Worm (Caenorhabditis elegans): Measurements from ENCODE around the gene grd-6.

Gene grd-6

DNA sequence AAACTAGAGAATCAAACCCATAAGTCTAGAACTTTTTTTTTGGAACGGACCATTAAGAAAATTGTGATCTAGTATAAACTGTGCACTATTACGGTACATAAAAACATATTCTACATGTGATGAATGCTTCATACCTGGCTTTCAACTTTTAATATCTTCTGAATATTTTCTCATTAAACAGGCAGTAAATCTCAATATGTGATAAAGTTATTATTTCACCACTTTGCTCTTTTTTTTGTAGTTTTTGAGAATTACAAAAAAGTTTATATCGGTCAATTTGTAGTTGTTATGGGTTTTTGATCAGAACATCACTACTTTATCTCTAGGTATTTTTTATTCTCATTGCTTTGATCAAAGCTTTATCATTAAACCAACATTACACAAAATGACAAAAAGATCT, 2.7 kb downstream of the grd-6 start:
- no peak for TF ChIP-seq nhr-12 (tag; optimal IDR thresholded peaks at IDR 0.05)
- no peak for TF ChIP-seq ztf-11 (tag; optimal IDR thresholded peaks at IDR 0.05)
- no peak for TF ChIP-seq R02D3.7 (tag; optimal IDR thresholded peaks at IDR 0.05)
- no peak for TF ChIP-seq sma-9 (GFP tag; optimal IDR thresholded peaks at IDR 0.05)
- TF ChIP-seq sma-9 (tag; optimal IDR thresholded peaks at IDR 0.05): no peak
- no peak for TF ChIP-seq elt-3 (tag; optimal IDR thresholded peaks at IDR 0.05)

ce11 chrV:9224981-9225380, 3.3 kb downstream of the grd-6 start:
- TF ChIP-seq unc-55 (GFP tag; optimal IDR thresholded peaks at IDR 0.05) (peak; percentile 26), blmp-1 (tag; optimal IDR thresholded peaks at IDR 0.05; ENCODE audit: insufficient read depth) (peak; percentile 74), dmd-4 (tag; optimal IDR thresholded peaks at IDR 0.05) (no peak)

DNA sequence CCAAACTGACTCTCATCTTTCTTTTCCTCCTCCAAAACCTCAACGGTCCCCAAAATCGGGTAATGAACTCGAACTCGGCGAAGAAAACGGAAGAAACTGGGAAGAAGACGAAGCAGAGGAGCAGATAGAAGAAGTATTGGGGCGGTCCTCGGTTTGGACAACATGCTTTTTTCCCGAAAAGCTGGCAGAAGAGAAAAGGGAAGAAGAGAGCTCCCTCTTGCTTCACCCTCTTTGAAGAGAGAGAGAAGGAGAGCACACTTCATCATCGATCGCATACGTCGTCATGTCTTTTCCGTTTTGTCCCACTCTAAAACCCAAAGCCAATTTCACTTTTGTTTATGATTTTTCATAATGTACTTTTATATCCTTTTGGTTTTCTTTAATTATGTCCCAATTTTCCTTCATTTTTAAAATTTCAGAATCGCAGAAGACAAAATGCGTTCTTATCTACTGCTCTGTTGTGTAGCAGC, 4.0 kb downstream of the grd-6 start, which contains the start of gene F07C3.2:
TSS of gene F07C3.2 (plus strand) at position 420 of the 470 bp plus-strand sequence.
- TF ChIP-seq Y55F3AM.14 (GFP tag; optimal IDR thresholded peaks at IDR 0.05): no peak
- TF ChIP-seq crh-2 (tag; optimal IDR thresholded peaks at IDR 0.05): peak; percentile 16
- no peak for TF ChIP-seq mdl-1 (tag; optimal IDR thresholded peaks at IDR 0.05)
- TF ChIP-seq snpc-4 (tag; optimal IDR thresholded peaks at IDR 0.05): no peak
- TF ChIP-seq fos-1 (tag; optimal IDR thresholded peaks at IDR 0.05): no peak
- TF ChIP-seq lsy-2 (tag; optimal IDR thresholded peaks at IDR 0.05): peak in 1 of 2 experiments; percentile 36
- no peak for TF ChIP-seq peb-1 (tag; optimal IDR thresholded peaks at IDR 0.05)
- TF ChIP-seq skn-1 (tag; optimal IDR thresholded peaks at IDR 0.05): no peak
- TF ChIP-seq nhr-129 (tag; optimal IDR thresholded peaks at IDR 0.05): peak; percentile 8
- peak; percentile 49 for TF ChIP-seq unc-55 (GFP tag; optimal IDR thresholded peaks at IDR 0.05)
- TF ChIP-seq C34F6.9 (tag; optimal IDR thresholded peaks at IDR 0.05): peak; percentile 54

ce11 chrV:9232296-9232695, 10.6 kb downstream of the grd-6 start, which contains the start of gene F07C3.3:
TSS of gene F07C3.3 (minus strand) at chrV:9232396.
- TF ChIP-seq elt-3 (tag; optimal IDR thresholded peaks at IDR 0.05): no peak
- TF ChIP-seq nhr-21 (tag; optimal IDR thresholded peaks at IDR 0.05): no peak
- TF ChIP-seq mab-5 (tag; optimal IDR thresholded peaks at IDR 0.05): no peak
- TF ChIP-seq sma-3 (GFP tag; optimal IDR thresholded peaks at IDR 0.05): no peak
- TF ChIP-seq lin-13 (GFP tag; optimal IDR thresholded peaks at IDR 0.05): no peak
- no peak for TF ChIP-seq unc-55 (GFP tag; optimal IDR thresholded peaks at IDR 0.05)
- no peak for TF ChIP-seq nhr-23 (tag; optimal IDR thresholded peaks at IDR 0.05)
- no peak for TF ChIP-seq nhr-11 (tag; optimal IDR thresholded peaks at IDR 0.05)
- no peak for TF ChIP-seq sma-9 (GFP tag; optimal IDR thresholded peaks at IDR 0.05)
- no peak for TF ChIP-seq sma-9 (tag; optimal IDR thresholded peaks at IDR 0.05)
- no peak for TF ChIP-seq C34F6.9 (tag; optimal IDR thresholded peaks at IDR 0.05)

ce11 chrV:9243171-9243996, 21.7 kb downstream of the grd-6 start, which contains the start of gene glo-4:
TSS of gene glo-4 (minus strand) at chrV:9243221.
- TF ChIP-seq snpc-4 (tag; optimal IDR thresholded peaks at IDR 0.05) (peak; percentile 46), nhr-21 (tag; optimal IDR thresholded peaks at IDR 0.05) (peak; percentile 72), ceh-16 (tag; optimal IDR thresholded peaks at IDR 0.05) (no peak), mab-5 (tag; optimal IDR thresholded peaks at IDR 0.05) (peak; percentile 71), nhr-12 (tag; optimal IDR thresholded peaks at IDR 0.05) (no peak), ZK546.5 (tag; optimal IDR thresholded peaks at IDR 0.05) (no peak), alr-1 (tag; optimal IDR thresholded peaks at IDR 0.05) (no peak), ceh-82 (tag; optimal IDR thresholded peaks at IDR 0.05) (no peak), peb-1 (tag; optimal IDR thresholded peaks at IDR 0.05) (no peak), nhr-10 (tag; optimal IDR thresholded peaks at IDR 0.05) (no peak), lin-39 (tag; optimal IDR thresholded peaks at IDR 0.05) (no peak), gmeb-1 (tag; optimal IDR thresholded peaks at IDR 0.05) (peak; percentile 77), egl-27 (tag; optimal IDR thresholded peaks at IDR 0.05) (peak; percentile 52), nhr-77 (tag; optimal IDR thresholded peaks at IDR 0.05) (no peak), nhr-23 (tag; optimal IDR thresholded peaks at IDR 0.05) (no peak), sem-4 (tag; optimal IDR thresholded peaks at IDR 0.05) (peak; percentile 89), ztf-1 (GFP tag; conservative IDR thresholded peaks at IDR 0.05) (no peak), sma-3 (GFP tag; optimal IDR thresholded peaks at IDR 0.05) (peak; percentile 79), fos-1 (tag; optimal IDR thresholded peaks at IDR 0.05) (peak; percentile 70), ztf-11 (tag; optimal IDR thresholded peaks at IDR 0.05) (no peak), nhr-237 (tag; optimal IDR thresholded peaks at IDR 0.05) (no peak), lin-13 (GFP tag; optimal IDR thresholded peaks at IDR 0.05) (peak; percentile 81), zag-1 (tag; optimal IDR thresholded peaks at IDR 0.05) (no peak), unc-55 (GFP tag; optimal IDR thresholded peaks at IDR 0.05) (peak; percentile 90), blmp-1 (tag; optimal IDR thresholded peaks at IDR 0.05; ENCODE audit: insufficient read depth) (no peak), nhr-129 (tag; optimal IDR thresholded peaks at IDR 0.05) (peak; percentile 89), elt-1 (tag; optimal IDR thresholded peaks at IDR 0.05) (no peak), Y55F3AM.14 (GFP tag; optimal IDR thresholded peaks at IDR 0.05) (no peak), ztf-4 (tag; optimal IDR thresholded peaks at IDR 0.05) (peak; percentile 61), dmd-4 (tag; optimal IDR thresholded peaks at IDR 0.05) (no peak), unc-39 (tag; optimal IDR thresholded peaks at IDR 0.05) (no peak), crh-2 (tag; optimal IDR thresholded peaks at IDR 0.05) (peak; percentile 87), nhr-11 (tag; optimal IDR thresholded peaks at IDR 0.05) (no peak)

Data from whole organism, L2 larva.